Worm (Caenorhabditis elegans): Measurements from ENCODE around the gene F46E10.2.

DNA sequence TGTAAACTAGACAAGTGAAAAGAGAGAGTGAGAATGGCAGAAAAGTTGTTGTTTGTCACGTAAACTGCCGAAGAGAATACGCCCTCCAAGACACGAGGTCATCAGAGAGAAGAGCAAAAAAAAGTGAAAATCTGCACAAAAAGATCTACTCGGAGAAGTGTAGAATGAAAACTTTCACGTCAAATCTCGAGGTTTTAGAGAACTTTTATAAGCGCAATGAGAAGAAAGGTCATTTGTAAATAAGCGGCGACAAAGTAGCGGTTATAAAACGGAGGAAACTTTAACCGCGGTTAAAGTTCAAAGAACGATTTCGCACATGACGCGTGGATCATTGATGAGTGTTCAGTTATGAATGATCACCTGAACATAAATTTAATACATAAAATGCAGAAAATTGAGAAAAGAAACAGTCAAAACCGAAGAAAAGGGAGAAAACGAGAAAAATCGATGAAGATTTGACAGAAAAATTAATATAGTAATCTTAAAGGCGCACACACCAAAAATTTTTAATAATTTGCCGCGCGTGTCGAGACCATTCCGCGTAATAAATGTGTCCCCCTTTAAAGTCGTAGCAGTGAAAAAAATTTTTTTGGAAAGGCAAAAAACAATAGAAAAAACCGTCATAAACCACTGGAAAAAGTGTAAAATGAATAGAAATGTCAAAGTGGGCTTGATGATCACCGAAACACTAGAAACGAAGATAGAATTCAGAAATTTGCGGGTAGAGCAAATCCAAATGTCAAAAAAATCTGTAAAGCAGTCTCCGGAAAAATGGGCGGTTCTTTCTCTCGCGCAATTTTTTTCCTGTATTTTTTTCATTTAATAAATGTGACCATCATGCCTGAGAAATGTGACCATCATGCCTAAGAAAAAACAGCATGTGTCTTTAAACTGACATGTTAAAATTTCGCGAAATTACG lies 2.7 kb upstream of the F46E10.2 start:
- TF ChIP-seq skn-1 (tag; optimal IDR thresholded peaks at IDR 0.05) (no peak), pha-4 (tag; optimal IDR thresholded peaks at IDR 0.05) (peak; percentile 72), egl-27 (tag; optimal IDR thresholded peaks at IDR 0.05) (no peak), lin-15B (tag; optimal IDR thresholded peaks at IDR 0.05) (no peak), fkh-2 (tag; optimal IDR thresholded peaks at IDR 0.05) (no peak)

Data from whole organism, L3 larva.